Worm (Caenorhabditis elegans): ENCODE measurements around the gene tsen-54.

DNA sequence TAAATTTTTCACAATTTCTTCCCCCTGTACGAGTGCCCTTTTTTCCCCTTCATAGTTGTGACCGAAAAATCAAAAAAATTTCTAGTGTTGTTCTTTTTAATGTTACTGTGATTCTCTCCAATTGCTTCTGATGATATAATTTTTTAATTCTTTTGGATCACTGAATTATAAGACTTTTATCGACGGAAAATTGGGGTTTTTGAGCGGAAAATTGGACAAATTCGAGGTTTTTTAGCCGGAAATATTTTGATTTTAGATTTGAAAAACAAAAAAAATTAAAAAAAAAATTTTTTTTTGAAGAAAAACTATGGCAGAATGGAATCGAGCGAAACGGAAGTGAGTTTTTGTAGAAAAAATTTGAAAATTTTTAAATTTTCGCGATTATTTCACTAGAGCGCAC is at the start of gene tsen-54:
- no peak for TF ChIP-seq F13C5.2 (tag; optimal IDR thresholded peaks at IDR 0.05)
- no peak for TF ChIP-seq ceh-13 (GFP tag; optimal IDR thresholded peaks at IDR 0.05)
- no peak for TF ChIP-seq sea-1 (GFP tag; conservative IDR thresholded peaks at IDR 0.05)
- no peak for TF ChIP-seq scrt-1 (GFP tag; IDR thresholded peaks at IDR 0.05)
- TF ChIP-seq ceh-36 (tag; optimal IDR thresholded peaks at IDR 0.05): no peak
- TF ChIP-seq tbx-11 (GFP tag; IDR thresholded peaks at IDR 0.05): no peak
- TF ChIP-seq ama-1 (optimal IDR thresholded peaks at IDR 0.05): no peak
- TF ChIP-seq tra-4 (tag; optimal IDR thresholded peaks at IDR 0.05): no peak
- TF ChIP-seq flt-1 (GFP tag; IDR thresholded peaks at IDR 0.05): no peak
- TF ChIP-seq tbx-37 (GFP tag; conservative IDR thresholded peaks at IDR 0.05): no peak
- TF ChIP-seq pes-1 (GFP tag; IDR thresholded peaks at IDR 0.05): no peak
- no peak for TF ChIP-seq hmbx-1 (tag; optimal IDR thresholded peaks at IDR 0.05)
- no peak for TF ChIP-seq ets-7 (tag; optimal IDR thresholded peaks at IDR 0.05)
- TF ChIP-seq hmg-4 (GFP tag; optimal IDR thresholded peaks at IDR 0.05): no peak

Measured in whole organism, early embryonic.